Fruit fly (Drosophila melanogaster) whole organism, embryonic: ENCODE results near the gene CG7149.

Source experiments
- Awh ChIP-seq: fragments of 200-800 bp; sonication (Bioruptor generic); IDR thresholded peaks from 2 replicates; pipeline ENCODE4, ENCODE4 v1.3.6; 2022; ENCODE audit warnings: missing biosample characterization, missing genetic modification characterization
- CG11456 ChIP-seq: fragments of 200-800 bp; sonication (Bioruptor generic); IDR thresholded peaks from 3 replicates; pipeline ENCODE4 v1.3.6; 2022; ENCODE audit warnings: missing biosample characterization, missing genetic modification characterization
- CG13296 ChIP-seq: fragments of 200-800 bp; sonication (Bioruptor generic); optimal IDR thresholded peaks from 3 replicates; lab custom pipeline; 2018; ENCODE audit warnings: missing biosample characterization, mild to moderate bottlenecking, missing genetic modification characterization
- CG1529 ChIP-seq: fragments of 200-800 bp; sonication (Bioruptor generic); optimal IDR thresholded peaks from 3 replicates; lab custom pipeline; 2018; ENCODE audit warnings: missing biosample characterization, missing genetic modification characterization
- CG2116 ChIP-seq: fragments of 200-800 bp; sonication (Bioruptor generic); optimal IDR thresholded peaks from 3 replicates; lab custom pipeline; 2018; ENCODE audit warnings: missing biosample characterization, mild to moderate bottlenecking, missing genetic modification characterization
- CG33557 ChIP-seq: fragments of 200-800 bp; sonication (Bioruptor generic); optimal IDR thresholded peaks from 2 replicates; lab custom pipeline; 2019; ENCODE audit warnings: missing biosample characterization, mild to moderate bottlenecking, missing genetic modification characterization, moderate library complexity
- CG4282 ChIP-seq: fragments of 200-800 bp; sonication (Bioruptor generic); optimal IDR thresholded peaks from 2 replicates; lab custom pipeline; 2016; ENCODE audit warnings: missing biosample characterization, missing genetic modification characterization
- CG4328 ChIP-seq: fragments of 200-800 bp; sonication (Bioruptor generic); optimal IDR thresholded peaks from 3 replicates; lab custom pipeline; 2017; ENCODE audit warnings: missing biosample characterization, missing genetic modification reagents, missing genetic modification characterization
- CG4404 ChIP-seq: fragments of 200-800 bp; sonication (Bioruptor generic); IDR thresholded peaks from 2 replicates; pipeline ENCODE4 v1.3.6; 2022; ENCODE audit warnings: missing biosample characterization, missing genetic modification characterization
- CG6272 ChIP-seq: fragments of 200-800 bp; sonication (Bioruptor generic); IDR thresholded peaks from 2 replicates; pipeline ENCODE4 v1.3.6; 2022; ENCODE audit warnings: missing biosample characterization, missing genetic modification characterization
- CG6765 ChIP-seq: fragments of 200-800 bp; sonication (Bioruptor generic); optimal IDR thresholded peaks from 3 replicates; lab custom pipeline; 2017; ENCODE audit warnings: missing biosample characterization, mild to moderate bottlenecking, missing genetic modification characterization
- CG7271 ChIP-seq: fragments of 200-800 bp; sonication (Bioruptor generic); optimal IDR thresholded peaks from 2 replicates; lab custom pipeline; 2018; ENCODE audit warnings: missing biosample characterization, mild to moderate bottlenecking, missing genetic modification characterization, moderate library complexity
- D19A ChIP-seq: fragments of 200-800 bp; optimal IDR thresholded peaks from 3 replicates; lab custom pipeline; 2019; ENCODE audit warnings: missing biosample characterization, mild to moderate bottlenecking, missing genetic modification characterization, moderate library complexity
- Dfd ChIP-seq, 2 experiments: fragments of >200 bp; optimal IDR thresholded peaks; 2 replicates each; lab custom pipeline; 2017; ENCODE audit warnings: missing biosample characterization in 2 of 2, missing genetic modification characterization in 2 of 2
- Dp ChIP-seq: fragments of 200-800 bp; sonication (Bioruptor generic); optimal IDR thresholded peaks from 2 replicates; lab custom pipeline; 2018; ENCODE audit warnings: missing biosample characterization, mild to moderate bottlenecking, missing genetic modification characterization, moderate library complexity
- H15 ChIP-seq: fragments of 200-800 bp; sonication (Bioruptor generic); IDR thresholded peaks from 3 replicates; pipeline ENCODE4 v1.3.6; 2022; ENCODE audit warnings: missing biosample characterization, missing genetic modification characterization
- Meics ChIP-seq: fragments of 200-800 bp; sonication (Bioruptor generic); optimal IDR thresholded peaks from 2 replicates; lab custom pipeline; 2017; ENCODE audit warnings: missing biosample characterization, mild to moderate bottlenecking, missing genetic modification characterization
- Neu2 ChIP-seq: fragments of 200-800 bp; sonication (Bioruptor generic); optimal IDR thresholded peaks from 3 replicates; lab custom pipeline; 2016; ENCODE audit warnings: missing biosample characterization, missing genetic modification characterization, borderline replicate concordance
- Oli ChIP-seq: fragments of 200-800 bp; sonication (Bioruptor generic); optimal IDR thresholded peaks from 2 replicates; lab custom pipeline; 2018; ENCODE audit warnings: missing biosample characterization, mild to moderate bottlenecking, missing genetic modification characterization, moderate library complexity
- Pdp1 ChIP-seq, 2 experiments: fragments of 200-800 bp; sonication (Bioruptor generic); optimal IDR thresholded peaks; 3 replicates each; lab custom pipeline; 2016; ENCODE audit warnings: missing biosample characterization in 2 of 2, missing genetic modification characterization in 2 of 2, mild to moderate bottlenecking in 1 of 2, moderate library complexity in 1 of 2
- Rx ChIP-seq: fragments of 200-800 bp; sonication (Bioruptor generic); IDR thresholded peaks from 2 replicates; pipeline ENCODE4 v1.3.6; 2022; ENCODE audit warnings: missing biosample characterization, missing genetic modification characterization
- Sry-δ ChIP-seq: fragments of 200-800 bp; sonication (Bioruptor generic); optimal IDR thresholded peaks from 2 replicates; lab custom pipeline; 2016; ENCODE audit warnings: missing biosample characterization, missing genetic modification characterization
- Ssrp ChIP-seq: fragments of 200-800 bp; sonication (Bioruptor generic); optimal IDR thresholded peaks from 2 replicates; lab custom pipeline; 2018; ENCODE audit warnings: missing biosample characterization, mild to moderate bottlenecking, missing genetic modification characterization, moderate library complexity
- Xrp1 ChIP-seq: fragments of 200-800 bp; sonication (Bioruptor generic); IDR thresholded peaks from 2 replicates; pipeline ENCODE4 v1.3.6; 2022; ENCODE audit warnings: missing biosample characterization, missing genetic modification characterization
- chinmo ChIP-seq: fragments of 200-800 bp; sonication (Bioruptor generic); IDR thresholded peaks from 4 replicates; pipeline ENCODE4 v1.3.6; 2022; ENCODE audit warnings: missing biosample characterization, missing genetic modification characterization; ENCODE audit not compliant: partially characterized antibody
- ftz-f1 ChIP-seq: fragments of 200-800 bp; sonication (Bioruptor generic); optimal IDR thresholded peaks from 2 replicates; lab custom pipeline; 2016; ENCODE audit warnings: missing biosample characterization, missing genetic modification characterization
- grn ChIP-seq: fragments of 200-800 bp; sonication (Bioruptor generic); optimal IDR thresholded peaks from 3 replicates; lab custom pipeline; 2017; ENCODE audit warnings: missing biosample characterization, missing genetic modification characterization
- gsb ChIP-seq: fragments of 200-800 bp; sonication (Bioruptor generic); IDR thresholded peaks from 2 replicates; pipeline ENCODE4 v1.3.6; 2022; ENCODE audit warnings: missing biosample characterization, missing genetic modification characterization
- gt ChIP-seq: fragments of 200-800 bp; sonication (Bioruptor generic); IDR thresholded peaks from 2 replicates; pipeline ENCODE4 v1.3.6; 2022; ENCODE audit warnings: missing biosample characterization, missing genetic modification characterization
- hth ChIP-seq: fragments of >200 bp; optimal IDR thresholded peaks from 2 replicates; lab custom pipeline; 2017; ENCODE audit warnings: inconsistent platforms
- jing ChIP-seq: fragments of 200-800 bp; sonication (Bioruptor generic); optimal IDR thresholded peaks from 2 replicates; lab custom pipeline; 2018; ENCODE audit warnings: missing biosample characterization, mild to moderate bottlenecking, missing genetic modification characterization
- knrl ChIP-seq: fragments of 200-800 bp; sonication (Bioruptor generic); IDR thresholded peaks from 3 replicates; pipeline ENCODE4 v1.3.6; 2022; ENCODE audit warnings: missing biosample characterization, missing genetic modification characterization; ENCODE audit not compliant: partially characterized antibody
- lab ChIP-seq: fragments of 200-800 bp; sonication (Bioruptor generic); optimal IDR thresholded peaks from 3 replicates; lab custom pipeline; 2017; ENCODE audit warnings: missing biosample characterization, missing genetic modification characterization, mild to moderate bottlenecking, moderate library complexity, missing genetic modification reagents
- lmd ChIP-seq: fragments of 200-800 bp; sonication (Bioruptor generic); IDR thresholded peaks from 2 replicates; pipeline ENCODE4 v1.3.6; 2022; ENCODE audit warnings: missing biosample characterization, missing genetic modification characterization
- lov ChIP-seq, 2 experiments: fragments of 200-800 bp in 1 of 2; fragments of >200 bp in 1 of 2; sonication (Bioruptor generic) in 1 of 2; IDR thresholded peaks in 1 of 2; optimal IDR thresholded peaks in 1 of 2; 2 replicates in 1 of 2; 3 replicates in 1 of 2; pipeline versions ENCODE4 v1.3.6 to Lab custom; 2017 to 2022; ENCODE audit warnings: missing biosample characterization in 1 of 2, missing genetic modification characterization in 1 of 2
- mld ChIP-seq: fragments of 200-800 bp; sonication (Bioruptor generic); IDR thresholded peaks from 3 replicates; pipeline ENCODE4 v1.3.6; 2022; ENCODE audit warnings: missing biosample characterization, missing genetic modification characterization; ENCODE audit not compliant: partially characterized antibody
- odd ChIP-seq: fragments of 200-800 bp; sonication (Bioruptor generic); optimal IDR thresholded peaks from 2 replicates; lab custom pipeline; 2017; ENCODE audit warnings: missing biosample characterization, mild to moderate bottlenecking, missing genetic modification characterization
- p53 ChIP-seq: fragments of 200-800 bp; sonication (Bioruptor generic); optimal IDR thresholded peaks from 2 replicates; lab custom pipeline; 2016; ENCODE audit warnings: missing biosample characterization, missing genetic modification characterization
- pita ChIP-seq: fragments of 200-800 bp; sonication (Bioruptor generic); optimal IDR thresholded peaks from 2 replicates; lab custom pipeline; 2017; ENCODE audit warnings: missing biosample characterization, mild to moderate bottlenecking, missing genetic modification characterization
- sens-2 ChIP-seq: fragments of 200-800 bp; sonication (Bioruptor generic); IDR thresholded peaks from 2 replicates; pipeline ENCODE4 v1.3.6; 2022; ENCODE audit warnings: missing biosample characterization, missing genetic modification characterization
- stwl ChIP-seq: fragments of 200-800 bp; sonication (Bioruptor generic); optimal IDR thresholded peaks from 3 replicates; lab custom pipeline; 2018; ENCODE audit warnings: missing biosample characterization, mild to moderate bottlenecking, missing genetic modification characterization, moderate library complexity
- twi ChIP-seq: fragments of 200-800 bp; optimal IDR thresholded peaks from 2 replicates; lab custom pipeline; 2019; ENCODE audit warnings: missing biosample characterization, mild to moderate bottlenecking, missing genetic modification characterization, moderate library complexity
- tx ChIP-seq: fragments of 200-800 bp; sonication (Bioruptor generic); optimal IDR thresholded peaks from 2 replicates; lab custom pipeline; 2016; ENCODE audit warnings: missing biosample characterization, missing genetic modification characterization
- vnd ChIP-seq: fragments of 200-800 bp; sonication (Bioruptor generic); IDR thresholded peaks from 3 replicates; pipeline ENCODE4 v1.3.6; 2022; ENCODE audit warnings: missing biosample characterization, missing genetic modification characterization; ENCODE audit not compliant: partially characterized antibody
- yki ChIP-seq: fragments of >200 bp; optimal IDR thresholded peaks from 3 replicates; lab custom pipeline; 2018

CG7149 gene

dm6 chr2L:7799804-7800433, 9.6 kb upstream of the CG7149 start, which contains the start of the genes Herp and r2d2 (continued):
- TF ChIP-seq CG4328 (GFP tag; lab: Kevin White, UChicago) (peak; percentile 92), Awh (peak; percentile 79; the same call in 1 of the 2 replicates), Pdp1 (GFP tag; optimal IDR thresholded peaks at IDR 0.05; lab: Kevin White, UChicago) (peak; percentile 93), mld (no peak), gsb (GFP tag; lab: Robert Waterston, UW) (peak; percentile 71), CG6765 (GFP tag; lab: Kevin White, UChicago) (peak; percentile 75), gt (GFP tag; lab: Robert Waterston, UW) (no peak; the same call in 1 of the 2 replicates), pita (GFP tag; lab: Kevin White, UChicago) (no peak), Dfd (GFP tag; optimal IDR thresholded peaks at IDR 0.05; lab: Kevin White, UChicago) (no peak), jing (GFP tag; lab: Kevin White, UChicago) (peak; percentile 70), ftz-f1 (GFP tag; lab: Kevin White, UChicago) (peak; percentile 61), Xrp1 (peak; percentile 90), Rx (GFP tag; lab: Robert Waterston, UW) (peak; percentile 78), Neu2 (GFP tag; lab: Kevin White, UChicago) (peak; percentile 72), Ssrp (tag; lab: Kevin White, UChicago) (peak; percentile 83), CG6272 (GFP tag; lab: Robert Waterston, UW) (peak; percentile 84), CG4404 (GFP tag; lab: Robert Waterston, UW) (peak; percentile 90), Meics (GFP tag; lab: Kevin White, UChicago) (peak; percentile 92), CG33557 (GFP tag; lab: Kevin White, UChicago) (peak; percentile 87), sens-2 (GFP tag; lab: Robert Waterston, UW) (peak; percentile 43; the same call in 1 of the 2 replicates), CG2116 (GFP tag; lab: Kevin White, UChicago) (peak; percentile 99), hth (lab: Kevin White, UChicago) (no peak), CG11456 (GFP tag; lab: Robert Waterston, UW) (peak; percentile 88), CG1529 (GFP tag; lab: Kevin White, UChicago) (peak; percentile 52), lmd (peak; percentile 90), Sry-δ (GFP tag; lab: Kevin White, UChicago) (peak; percentile 86), odd (GFP tag; lab: Kevin White, UChicago) (peak; percentile 80), knrl (GFP tag; lab: Robert Waterston, UW) (peak; percentile 82), p53 (GFP tag; lab: Kevin White, UChicago) (peak; percentile 92), twi (peak; percentile 89), Dp (GFP tag; lab: Kevin White, UChicago) (peak; percentile 12), Oli (tag; lab: Kevin White, UChicago) (peak; percentile 83), H15 (GFP tag; lab: Robert Waterston, UW) (peak; percentile 82), D19A (tag; lab: Kevin White, UChicago) (peak; percentile 83), CG4282 (GFP tag; lab: Kevin White, UChicago) (peak; percentile 90), vnd (GFP tag; lab: Robert Waterston, UW) (peak; percentile 77), CG7271 (tag; lab: Kevin White, UChicago) (peak; percentile 62), CG13296 (GFP tag; lab: Kevin White, UChicago) (peak; percentile 92), lab (peak; percentile 93), lov (optimal IDR thresholded peaks at IDR 0.05; lab: Kevin White, UChicago) (no peak), lov (GFP tag; IDR thresholded peaks at IDR 0.05; lab: Robert Waterston, UW) (no peak), chinmo (GFP tag; lab: Robert Waterston, UW) (no peak), grn (GFP tag; lab: Kevin White, UChicago) (peak; percentile 28), yki (no peak), stwl (tag; lab: Kevin White, UChicago) (peak; percentile 87), tx (peak; percentile 90)
